Worm (Caenorhabditis elegans) whole organism, young adult: ENCODE measurements around the gene ugtp-1.

Experiments used
- C06A6.2 ChIP-seq: fragments of 200-800 bp; sonication (Bioruptor generic); conservative IDR thresholded peaks from 2 replicates; pipeline ENCODE4 v1.3.6; 2022; ENCODE audit warnings: missing genetic modification characterization, missing compliant biosample characterization
- F10E7.11 ChIP-seq: sonication (generic microtip); optimal IDR thresholded peaks from 2 replicates; lab custom pipeline; 2017; ENCODE audit warnings: mild to moderate bottlenecking, missing genetic modification characterization, moderate library complexity, missing compliant biosample characterization
- F22D6.2 ChIP-seq: sonication (generic microtip); optimal IDR thresholded peaks from 2 replicates; lab custom pipeline; 2016; ENCODE audit warnings: mild to moderate bottlenecking, missing genetic modification characterization, missing compliant biosample characterization
- F37B4.10 ChIP-seq: fragments of 200-800 bp; sonication (Bioruptor generic); IDR thresholded peaks from 2 replicates; pipeline ENCODE4 v1.3.6; 2022; ENCODE audit warnings: missing genetic modification characterization, missing compliant biosample characterization
- F39B2.1 ChIP-seq: fragments of 200-800 bp; sonication (Bioruptor generic); IDR thresholded peaks from 2 replicates; pipeline ENCODE4 v1.3.6; 2022; ENCODE audit warnings: missing genetic modification reagents, missing genetic modification characterization, missing compliant biosample characterization
- F55B11.4 ChIP-seq: sonication (generic microtip); optimal IDR thresholded peaks from 2 replicates; lab custom pipeline; 2016; ENCODE audit warnings: missing compliant biosample characterization, missing genetic modification characterization, borderline replicate concordance; ENCODE audit not compliant: insufficient read depth
- K11D2.4 ChIP-seq: fragments of 200-800 bp; sonication (Bioruptor generic); IDR thresholded peaks from 2 replicates; pipeline ENCODE4 v1.3.6; 2022; ENCODE audit warnings: missing genetic modification reagents, missing genetic modification characterization, missing compliant biosample characterization
- T07F8.4 ChIP-seq: sonication (generic microtip); optimal IDR thresholded peaks from 2 replicates; lab custom pipeline; 2016; ENCODE audit warnings: mild to moderate bottlenecking, missing genetic modification characterization, moderate library complexity, missing compliant biosample characterization
- T26A5.8 ChIP-seq: sonication (generic microtip); optimal IDR thresholded peaks from 2 replicates; lab custom pipeline; 2016; ENCODE audit warnings: missing genetic modification characterization, missing compliant biosample characterization
- Y53G8AR.9 ChIP-seq: fragments of 200-800 bp; sonication (Bioruptor generic); conservative IDR thresholded peaks from 2 replicates; pipeline ENCODE4 v1.3.6; 2022; ENCODE audit warnings: missing genetic modification reagents, missing genetic modification characterization, missing compliant biosample characterization
- Y79H2A.3 ChIP-seq: fragments of 200-800 bp; sonication (Bioruptor generic); conservative IDR thresholded peaks from 2 replicates; pipeline ENCODE4 v1.3.6; 2022; ENCODE audit warnings: missing genetic modification reagents, missing genetic modification characterization, missing compliant biosample characterization
- akir-1 ChIP-seq: fragments of 200-800 bp; sonication (Bioruptor generic); optimal IDR thresholded peaks from 2 replicates; lab custom pipeline; 2018; ENCODE audit warnings: mild to moderate bottlenecking, missing genetic modification characterization, moderate library complexity, missing compliant biosample characterization
- attf-6 ChIP-seq: fragments of 200-800 bp; sonication (Bioruptor generic); IDR thresholded peaks from 2 replicates; pipeline ENCODE4 v1.3.6; 2022; ENCODE audit warnings: missing genetic modification reagents, missing genetic modification characterization, missing compliant biosample characterization
- ccch-3 ChIP-seq: fragments of 200-800 bp; sonication (Bioruptor generic); optimal IDR thresholded peaks from 2 replicates; lab custom pipeline; 2018; ENCODE audit warnings: mild to moderate bottlenecking, missing genetic modification characterization, missing compliant biosample characterization
- cebp-1 ChIP-seq, 2 experiments: fragments of 200-800 bp in 1 of 2; sonication (Bioruptor generic) in 1 of 2; sonication (generic microtip) in 1 of 2; IDR thresholded peaks in 1 of 2; optimal IDR thresholded peaks in 1 of 2; 2 replicates each; pipeline versions ENCODE4 v1.3.6 to Lab custom; 2017 to 2022; ENCODE audit warnings: missing compliant biosample characterization in 2 of 2, missing genetic modification characterization in 2 of 2, mild to moderate bottlenecking in 1 of 2, missing genetic modification reagents in 1 of 2, moderate library complexity in 1 of 2
- cebp-2 ChIP-seq: fragments of 200-800 bp; sonication (Bioruptor generic); IDR thresholded peaks from 2 replicates; pipeline ENCODE4 v1.3.6; 2022; ENCODE audit warnings: missing genetic modification characterization, missing compliant biosample characterization
- ceh-58 ChIP-seq: fragments of 200-800 bp; sonication (Bioruptor generic); IDR thresholded peaks from 2 replicates; pipeline ENCODE4 v1.3.6; 2022; ENCODE audit warnings: missing genetic modification characterization, missing compliant biosample characterization
- die-1 ChIP-seq: sonication (generic microtip); optimal IDR thresholded peaks from 2 replicates; lab custom pipeline; 2016; ENCODE audit warnings: missing genotype, mild to moderate bottlenecking, missing genetic modification characterization, missing compliant biosample characterization
- dox-1 ChIP-seq: fragments of 200-800 bp; sonication (Bioruptor generic); IDR thresholded peaks from 2 replicates; pipeline ENCODE4 v1.3.6; 2022; ENCODE audit warnings: missing genetic modification reagents, missing genetic modification characterization, missing compliant biosample characterization
- dpff-1 ChIP-seq: sonication (generic microtip); optimal IDR thresholded peaks from 2 replicates; lab custom pipeline; 2017; ENCODE audit warnings: mild to moderate bottlenecking, missing genetic modification characterization, missing compliant biosample characterization
- egl-18 ChIP-seq: fragments of 200-800 bp; sonication (Bioruptor generic); IDR thresholded peaks from 2 replicates; pipeline ENCODE4 v1.3.6; 2022; ENCODE audit warnings: missing genetic modification reagents, missing genetic modification characterization, missing compliant biosample characterization
- ets-4 ChIP-seq: fragments of 200-800 bp; sonication (Bioruptor generic); optimal IDR thresholded peaks from 2 replicates; lab custom pipeline; 2018; ENCODE audit warnings: mild to moderate bottlenecking, missing genetic modification characterization, missing compliant biosample characterization
- fkh-3 ChIP-seq: sonication (generic microtip); optimal IDR thresholded peaks from 2 replicates; lab custom pipeline; 2016; ENCODE audit warnings: mild to moderate bottlenecking, missing genetic modification characterization, missing compliant biosample characterization
- him-1 ChIP-seq: sonication (generic microtip); optimal IDR thresholded peaks from 2 replicates; lab custom pipeline; 2016; ENCODE audit warnings: missing genotype, missing genetic modification reagents, missing genetic modification characterization, missing compliant biosample characterization
- hlh-12 ChIP-seq: sonication (generic microtip); optimal IDR thresholded peaks from 2 replicates; lab custom pipeline; 2016; ENCODE audit warnings: missing genetic modification characterization, missing compliant biosample characterization
- hrde-1 ChIP-seq: sonication (generic microtip); optimal IDR thresholded peaks from 2 replicates; lab custom pipeline; 2016; ENCODE audit warnings: missing genetic modification characterization, mild to moderate bottlenecking, missing compliant biosample characterization, moderate library complexity, missing genotype, missing genetic modification reagents, borderline replicate concordance
- lag-1 ChIP-seq: fragments of 200-800 bp; sonication (Bioruptor generic); IDR thresholded peaks from 2 replicates; pipeline ENCODE4 v1.3.6; 2022; ENCODE audit warnings: missing genetic modification reagents, missing genetic modification characterization, missing compliant biosample characterization
- let-526 ChIP-seq: fragments of 200-800 bp; sonication (Bioruptor generic); IDR thresholded peaks from 2 replicates; pipeline ENCODE4 v1.3.6; 2022; ENCODE audit warnings: missing genetic modification reagents, missing genetic modification characterization, missing compliant biosample characterization
- lin-35 ChIP-seq, 3 experiments: fragments of 150-350 bp in 2 of 3; sonication (generic microtip) in 1 of 3; optimal IDR thresholded peaks; 2 replicates each; lab custom pipeline; 2014 to 2018; ENCODE audit warnings: missing biosample characterization in 3 of 3, missing genetic modification characterization in 3 of 3, missing genetic modification reagents in 3 of 3
- lin-40 ChIP-seq: sonication (generic microtip); optimal IDR thresholded peaks from 2 replicates; lab custom pipeline; 2016; ENCODE audit warnings: missing genetic modification characterization, mild to moderate bottlenecking, missing compliant biosample characterization, missing genotype, missing genetic modification reagents
- lsl-1 ChIP-seq: fragments of 200-800 bp; sonication (Bioruptor generic); optimal IDR thresholded peaks from 2 replicates; lab custom pipeline; 2018; ENCODE audit warnings: mild to moderate bottlenecking, missing genetic modification characterization, moderate library complexity, missing compliant biosample characterization
- mxl-1 ChIP-seq: sonication (generic microtip); optimal IDR thresholded peaks from 2 replicates; lab custom pipeline; 2016; ENCODE audit warnings: missing genetic modification characterization, missing compliant biosample characterization
- nfya-2 ChIP-seq: fragments of 200-800 bp; sonication (Bioruptor generic); IDR thresholded peaks from 2 replicates; pipeline ENCODE4 v1.3.6; 2022; ENCODE audit warnings: missing genetic modification reagents, missing genetic modification characterization, missing compliant biosample characterization
- nhr-27 ChIP-seq: fragments of 200-800 bp; sonication (Bioruptor generic); optimal IDR thresholded peaks from 2 replicates; lab custom pipeline; 2018; ENCODE audit warnings: mild to moderate bottlenecking, missing genetic modification characterization, moderate library complexity, missing compliant biosample characterization
- nhr-80 ChIP-seq: sonication (generic microtip); optimal IDR thresholded peaks from 2 replicates; lab custom pipeline; 2016; ENCODE audit warnings: missing genetic modification characterization, missing compliant biosample characterization
- rec-8 ChIP-seq, 2 experiments: sonication (generic microtip); optimal IDR thresholded peaks; 2 replicates each; lab custom pipeline; 2016; ENCODE audit warnings: mild to moderate bottlenecking in 2 of 2, missing genetic modification characterization in 2 of 2, missing genetic modification reagents in 2 of 2, missing genotype in 2 of 2, missing biosample characterization in 1 of 2, missing compliant biosample characterization in 1 of 2, moderate library complexity in 1 of 2
- repo-1 ChIP-seq: sonication (generic microtip); optimal IDR thresholded peaks from 2 replicates; lab custom pipeline; 2017; ENCODE audit warnings: mild to moderate bottlenecking, missing genetic modification characterization, missing compliant biosample characterization
- rpc-1 ChIP-seq, 2 experiments: fragments of 150-350 bp in 1 of 2; sonication (generic microtip) in 1 of 2; optimal IDR thresholded peaks; 2 replicates each; lab custom pipeline; 2014 to 2018; ENCODE audit warnings: missing biosample characterization in 1 of 2, missing genetic modification characterization in 1 of 2, missing genetic modification reagents in 1 of 2, missing genotype in 1 of 2
- somi-1 ChIP-seq: fragments of 200-800 bp; sonication (Bioruptor generic); optimal IDR thresholded peaks from 2 replicates; lab custom pipeline; 2018; ENCODE audit warnings: mild to moderate bottlenecking, missing genetic modification characterization, missing compliant biosample characterization
- tbp1 ChIP-seq: fragments of 200-800 bp; sonication (Bioruptor generic); optimal IDR thresholded peaks from 2 replicates; lab custom pipeline; 2018; ENCODE audit warnings: mild to moderate bottlenecking, missing genetic modification characterization, missing compliant biosample characterization
- tbx-9 ChIP-seq: sonication (generic microtip); optimal IDR thresholded peaks from 2 replicates; lab custom pipeline; 2016; ENCODE audit warnings: borderline replicate concordance, missing genetic modification characterization, inconsistent platforms, missing compliant biosample characterization
- tlf-1 ChIP-seq: fragments of 200-800 bp; sonication (Bioruptor generic); optimal IDR thresholded peaks from 2 replicates; lab custom pipeline; 2018; ENCODE audit warnings: mild to moderate bottlenecking, missing genetic modification characterization, missing compliant biosample characterization
- unc-62 ChIP-seq: fragments of 150-350 bp; optimal IDR thresholded peaks from 2 replicates; lab custom pipeline; 2014; ENCODE audit warnings: missing biosample characterization, missing genetic modification reagents, missing genetic modification characterization
- zfh-2 ChIP-seq: fragments of 200-800 bp; sonication (Bioruptor generic); conservative IDR thresholded peaks from 2 replicates; pipeline ENCODE4 v1.3.6; 2022; ENCODE audit warnings: missing genetic modification reagents, missing genetic modification characterization, missing compliant biosample characterization
- zim-3 ChIP-seq: sonication (generic microtip); optimal IDR thresholded peaks from 2 replicates; lab custom pipeline; 2017; ENCODE audit warnings: mild to moderate bottlenecking, missing genetic modification characterization, moderate library complexity, missing compliant biosample characterization
- ztf-22 ChIP-seq: fragments of 200-800 bp; sonication (Bioruptor generic); optimal IDR thresholded peaks from 2 replicates; lab custom pipeline; 2018; ENCODE audit warnings: mild to moderate bottlenecking, missing genetic modification characterization, moderate library complexity, missing compliant biosample characterization
- ztf-28 ChIP-seq: fragments of 200-800 bp; sonication (Bioruptor generic); IDR thresholded peaks from 2 replicates; pipeline ENCODE4 v1.3.6; 2022; ENCODE audit warnings: missing genetic modification reagents, missing genetic modification characterization, missing compliant biosample characterization
- ztf-6 ChIP-seq: fragments of 200-800 bp; sonication (Bioruptor generic); IDR thresholded peaks from 2 replicates; pipeline ENCODE4 v1.3.6; 2022; ENCODE audit warnings: missing genetic modification reagents, missing genetic modification characterization, missing compliant biosample characterization

Gene ugtp-1

ce11 chrIII:8734327-8734885, 16.1 kb downstream of the ugtp-1 start (continued):
- TF ChIP-seq unc-62 (GFP tag; lab: Kevin White, UChicago) (peak; percentile 69), rpc-1 (optimal IDR thresholded peaks at IDR 0.05; lab: Kevin White, UChicago) (no peak), rpc-1 (tag; optimal IDR thresholded peaks at IDR 0.05; lab: Kevin White, UChicago) (no peak), ztf-28 (GFP tag; lab: Robert Waterston, UW) (no peak), lin-35 (GFP tag; optimal IDR thresholded peaks at IDR 0.05; lab: Kevin White, UChicago) (no peak), let-526 (GFP tag; lab: Robert Waterston, UW) (no peak), F39B2.1 (GFP tag; lab: Robert Waterston, UW) (no peak), nhr-27 (no peak), rec-8 (tag; optimal IDR thresholded peaks at IDR 0.05; lab: Kevin White, UChicago) (no peak), lag-1 (no peak), attf-6 (no peak), ztf-6 (GFP tag; lab: Robert Waterston, UW) (no peak), tbx-9 (tag; lab: Kevin White, UChicago) (no peak), dpff-1 (tag; lab: Kevin White, UChicago) (no peak), nhr-80 (tag; lab: Kevin White, UChicago) (peak; percentile 66), ccch-3 (no peak), ets-4 (GFP tag; lab: Kevin White, UChicago) (no peak), akir-1 (GFP tag; lab: Kevin White, UChicago) (no peak), lsl-1 (GFP tag; lab: Kevin White, UChicago) (no peak), ztf-22 (GFP tag; lab: Kevin White, UChicago) (no peak), T07F8.4 (no peak), Y53G8AR.9 (GFP tag; lab: Robert Waterston, UW) (no peak), F22D6.2 (tag; lab: Kevin White, UChicago) (peak; percentile 8), dox-1 (GFP tag; lab: Robert Waterston, UW) (peak; percentile 47; the same call in 1 of the 2 replicates), F37B4.10 (GFP tag; lab: Robert Waterston, UW) (no peak), him-1 (tag; lab: Kevin White, UChicago) (no peak), Y79H2A.3 (GFP tag; lab: Robert Waterston, UW) (no peak), repo-1 (tag; lab: Kevin White, UChicago) (no peak), fkh-3 (tag; lab: Kevin White, UChicago) (no peak), K11D2.4 (0 out of 2 replicates have a peak, but pooled peaks have one; percentile 58), F10E7.11 (tag; lab: Kevin White, UChicago) (no peak), T26A5.8 (tag; lab: Kevin White, UChicago) (no peak), egl-18 (GFP tag; lab: Robert Waterston, UW) (no peak), hlh-12 (no peak), mxl-1 (no peak), C06A6.2 (GFP tag; lab: Robert Waterston, UW) (0 out of 2 replicates have a peak, but pooled peaks have one; percentile 13), cebp-1 (GFP tag; IDR thresholded peaks at IDR 0.05; lab: Robert Waterston, UW) (no peak), cebp-1 (tag; optimal IDR thresholded peaks at IDR 0.05; lab: Kevin White, UChicago) (peak; percentile 55), hrde-1 (tag; lab: Kevin White, UChicago) (no peak), ceh-58 (no peak), zfh-2 (GFP tag; lab: Robert Waterston, UW) (no peak), zim-3 (no peak), nfya-2 (GFP tag; lab: Robert Waterston, UW) (no peak), tbp1 (GFP tag; lab: Kevin White, UChicago) (no peak), lin-40 (tag; lab: Kevin White, UChicago) (peak; percentile 8), die-1 (tag; lab: Kevin White, UChicago) (no peak), tlf-1 (GFP tag; lab: Kevin White, UChicago) (no peak), cebp-2 (GFP tag; lab: Robert Waterston, UW) (no peak), somi-1 (no peak), F55B11.4 (tag; lab: Kevin White, UChicago) (no peak)
